Worm (Caenorhabditis elegans) whole organism, late embryonic: ENCODE measurements around the gene col-168.

Experiments used
- ceh-45 ChIP-seq: fragments of 200-800 bp; sonication (Bioruptor generic); IDR thresholded peaks from 2 replicates; pipeline ENCODE4 v1.3.6; 2022; ENCODE audit warnings: missing genetic modification reagents, missing genetic modification characterization, missing compliant biosample characterization
- hlh-13 ChIP-seq: fragments of 200-800 bp; sonication (Bioruptor generic); optimal IDR thresholded peaks from 2 replicates; lab custom pipeline; 2018; ENCODE audit warnings: mild to moderate bottlenecking, missing genetic modification characterization, missing compliant biosample characterization

ce11 chrX:6350016-6350415 is 23.8 kb downstream of the col-168 start, which contains the start of gene C03B1.6:
- no peak for TF ChIP-seq hlh-13 (GFP tag; lab: Kevin White, UChicago)
- TF ChIP-seq ceh-45 (GFP tag; lab: Robert Waterston, UW): no peak
